Fruit fly (Drosophila melanogaster) whole organism, embryonic: ENCODE measurements around the gene CG32066.

Source experiments
- Ada2b ChIP-seq: fragments of 200-800 bp; sonication (Bioruptor generic); IDR thresholded peaks from 2 replicates; pipeline ENCODE4 v1.3.6; 2022; ENCODE audit warnings: missing biosample characterization, missing genetic modification characterization
- Asciz ChIP-seq: fragments of 200-800 bp; sonication (Bioruptor generic); optimal IDR thresholded peaks from 2 replicates; lab custom pipeline; 2017; ENCODE audit warnings: missing biosample characterization, mild to moderate bottlenecking, missing genetic modification characterization, missing genetic modification reagents
- Atf6 ChIP-seq: fragments of 200-800 bp; sonication (Bioruptor generic); IDR thresholded peaks from 2 replicates; pipeline ENCODE4 v1.3.6; 2022; ENCODE audit warnings: missing biosample characterization, missing genetic modification characterization
- CG10543 ChIP-seq: fragments of 200-800 bp; sonication (Bioruptor generic); optimal IDR thresholded peaks from 3 replicates; lab custom pipeline; 2017; ENCODE audit warnings: missing biosample characterization, mild to moderate bottlenecking, missing genetic modification characterization, moderate library complexity
- CG10959 ChIP-seq: fragments of 200-800 bp; sonication (Bioruptor generic); IDR thresholded peaks from 2 replicates; pipeline ENCODE4 v1.3.6; 2022; ENCODE audit warnings: missing biosample characterization, missing genetic modification characterization
- CG11085 ChIP-seq: fragments of 200-800 bp; sonication (Bioruptor generic); IDR thresholded peaks from 2 replicates; pipeline ENCODE4 v1.3.6; 2022; ENCODE audit warnings: missing biosample characterization, missing genetic modification characterization
- CG11723 ChIP-seq: fragments of 200-800 bp; sonication (Bioruptor generic); optimal IDR thresholded peaks from 2 replicates; lab custom pipeline; 2017; ENCODE audit warnings: missing biosample characterization, mild to moderate bottlenecking, missing genetic modification characterization
- CG12071 ChIP-seq: fragments of 200-800 bp; sonication (Bioruptor generic); optimal IDR thresholded peaks from 3 replicates; lab custom pipeline; 2018; ENCODE audit warnings: missing biosample characterization, mild to moderate bottlenecking, missing genetic modification characterization
- CG12659 ChIP-seq: fragments of 200-800 bp; sonication (Bioruptor generic); optimal IDR thresholded peaks from 3 replicates; lab custom pipeline; 2017; ENCODE audit warnings: mild to moderate bottlenecking, missing biosample characterization, missing genetic modification reagents, missing genetic modification characterization
- CG14441 ChIP-seq: fragments of 200-800 bp; sonication (Bioruptor generic); IDR thresholded peaks from 2 replicates; pipeline ENCODE4 v1.3.6; 2022; ENCODE audit warnings: missing biosample characterization, missing genetic modification characterization
- CG14667 ChIP-seq: fragments of 200-800 bp; sonication (Bioruptor generic); IDR thresholded peaks from 2 replicates; pipeline ENCODE4 v1.3.6; 2022; ENCODE audit warnings: missing biosample characterization, missing genetic modification characterization
- CG1529 ChIP-seq: fragments of 200-800 bp; sonication (Bioruptor generic); optimal IDR thresholded peaks from 3 replicates; lab custom pipeline; 2018; ENCODE audit warnings: missing biosample characterization, missing genetic modification characterization
- CG15514 ChIP-seq: fragments of 200-800 bp; sonication (Bioruptor generic); optimal IDR thresholded peaks from 3 replicates; lab custom pipeline; 2017; ENCODE audit warnings: missing biosample characterization, missing genetic modification characterization, mild to moderate bottlenecking, moderate library complexity, missing genetic modification reagents
- CG15696 ChIP-seq: fragments of 200-800 bp; sonication (Bioruptor generic); optimal IDR thresholded peaks from 2 replicates; lab custom pipeline; 2019; ENCODE audit warnings: missing biosample characterization, mild to moderate bottlenecking, missing genetic modification characterization, moderate library complexity
- CG1603 ChIP-seq: fragments of 200-800 bp; sonication (Bioruptor generic); optimal IDR thresholded peaks from 2 replicates; lab custom pipeline; 2019; ENCODE audit warnings: missing biosample characterization, mild to moderate bottlenecking, missing genetic modification characterization, moderate library complexity
- CG16863 ChIP-seq: fragments of 200-800 bp; sonication (Bioruptor generic); optimal IDR thresholded peaks from 3 replicates; lab custom pipeline; 2016; ENCODE audit warnings: missing biosample characterization, missing genetic modification characterization
- CG17568 ChIP-seq: fragments of 200-800 bp; sonication (Bioruptor generic); optimal IDR thresholded peaks from 2 replicates; lab custom pipeline; 2018; ENCODE audit warnings: missing biosample characterization, mild to moderate bottlenecking, missing genetic modification characterization, moderate library complexity
- CG18476 ChIP-seq: fragments of 200-800 bp; sonication (Bioruptor generic); optimal IDR thresholded peaks from 2 replicates; lab custom pipeline; 2016; ENCODE audit warnings: missing biosample characterization, mild to moderate bottlenecking, missing genetic modification characterization
- CG18619 ChIP-seq: fragments of 200-800 bp; sonication (Bioruptor generic); optimal IDR thresholded peaks from 3 replicates; lab custom pipeline; 2017; ENCODE audit warnings: missing biosample characterization, mild to moderate bottlenecking, missing genetic modification characterization
- CG2116 ChIP-seq: fragments of 200-800 bp; sonication (Bioruptor generic); optimal IDR thresholded peaks from 3 replicates; lab custom pipeline; 2018; ENCODE audit warnings: missing biosample characterization, mild to moderate bottlenecking, missing genetic modification characterization
- CG31388 ChIP-seq: fragments of 200-800 bp; sonication (Bioruptor generic); optimal IDR thresholded peaks from 2 replicates; lab custom pipeline; 2016; ENCODE audit warnings: missing biosample characterization, missing genetic modification characterization
- CG4707 ChIP-seq: fragments of 200-800 bp; sonication (Bioruptor generic); optimal IDR thresholded peaks from 2 replicates; lab custom pipeline; 2018; ENCODE audit warnings: missing biosample characterization, mild to moderate bottlenecking, missing genetic modification characterization, moderate library complexity
- CG6654 ChIP-seq: fragments of 200-800 bp; sonication (Bioruptor generic); optimal IDR thresholded peaks from 2 replicates; lab custom pipeline; 2017; ENCODE audit warnings: missing biosample characterization, mild to moderate bottlenecking, missing genetic modification characterization
- CG7556 ChIP-seq: fragments of 200-800 bp; sonication (Bioruptor generic); optimal IDR thresholded peaks from 2 replicates; lab custom pipeline; 2017; ENCODE audit warnings: missing biosample characterization, mild to moderate bottlenecking, missing genetic modification characterization
- CG8359 ChIP-seq: fragments of 200-800 bp; sonication (Bioruptor generic); optimal IDR thresholded peaks from 2 replicates; lab custom pipeline; 2017; ENCODE audit warnings: missing biosample characterization, mild to moderate bottlenecking, missing genetic modification characterization, borderline replicate concordance
- CG8765 ChIP-seq: fragments of 200-800 bp; sonication (Bioruptor generic); IDR thresholded peaks from 2 replicates; pipeline ENCODE4 v1.3.6; 2022; ENCODE audit warnings: missing biosample characterization, missing genetic modification characterization
- CG8924 ChIP-seq: fragments of 200-800 bp; optimal IDR thresholded peaks from 3 replicates; lab custom pipeline; 2019; ENCODE audit warnings: missing biosample characterization, mild to moderate bottlenecking, missing genetic modification characterization, moderate library complexity
- CG8944 ChIP-seq: fragments of 200-800 bp; sonication (Bioruptor generic); optimal IDR thresholded peaks from 3 replicates; lab custom pipeline; 2016; ENCODE audit warnings: missing biosample characterization, missing genetic modification characterization
- CG9727 ChIP-seq: fragments of 200-800 bp; sonication (Bioruptor generic); optimal IDR thresholded peaks from 3 replicates; lab custom pipeline; 2017; ENCODE audit warnings: missing biosample characterization, mild to moderate bottlenecking, missing genetic modification characterization
- Deaf1 ChIP-seq: fragments of 200-800 bp; optimal IDR thresholded peaks from 3 replicates; lab custom pipeline; 2019; ENCODE audit warnings: missing biosample characterization, mild to moderate bottlenecking, missing genetic modification characterization, moderate library complexity
- Dref ChIP-seq: fragments of 200-800 bp; sonication (Bioruptor generic); IDR thresholded peaks from 2 replicates; pipeline ENCODE4 v1.3.6; 2022; ENCODE audit warnings: missing biosample characterization, missing genetic modification characterization
- Elba2 ChIP-seq: fragments of 200-800 bp; sonication (Bioruptor generic); optimal IDR thresholded peaks from 3 replicates; lab custom pipeline; 2016; ENCODE audit warnings: missing biosample characterization, missing genetic modification characterization
- Fer3 ChIP-seq: fragments of 200-800 bp; sonication (Bioruptor generic); optimal IDR thresholded peaks from 2 replicates; lab custom pipeline; 2018; ENCODE audit warnings: missing biosample characterization, mild to moderate bottlenecking, missing genetic modification characterization, moderate library complexity
- Hand ChIP-seq: fragments of 200-800 bp; sonication (Bioruptor generic); optimal IDR thresholded peaks from 2 replicates; lab custom pipeline; 2017; ENCODE audit warnings: mild to moderate bottlenecking, missing biosample characterization, missing genetic modification reagents, missing genetic modification characterization
- Lim3 ChIP-seq: fragments of 200-800 bp; sonication (Bioruptor generic); IDR thresholded peaks from 2 replicates; pipeline ENCODE4 v1.3.6; 2022; ENCODE audit warnings: missing biosample characterization, missing genetic modification characterization
- NFAT ChIP-seq: fragments of 200-800 bp; sonication (Bioruptor generic); IDR thresholded peaks from 2 replicates; pipeline ENCODE4 v1.3.6; 2022; ENCODE audit warnings: missing biosample characterization, missing genetic modification characterization
- NfI ChIP-seq: fragments of 200-800 bp; sonication (Bioruptor generic); optimal IDR thresholded peaks from 3 replicates; lab custom pipeline; 2018; ENCODE audit warnings: missing biosample characterization, mild to moderate bottlenecking, missing genetic modification characterization, moderate library complexity
- Scr ChIP-seq: fragments of 200-800 bp; sonication (Bioruptor generic); IDR thresholded peaks from 2 replicates; pipeline ENCODE4 v1.3.6; 2022; ENCODE audit warnings: missing biosample characterization, missing genetic modification characterization; ENCODE audit not compliant: partially characterized antibody
- az2 ChIP-seq: fragments of 200-800 bp; sonication (Bioruptor generic); optimal IDR thresholded peaks from 3 replicates; lab custom pipeline; 2016; ENCODE audit warnings: missing biosample characterization, missing genetic modification characterization
- bab2 ChIP-seq: fragments of 200-800 bp; sonication (Bioruptor generic); optimal IDR thresholded peaks from 2 replicates; lab custom pipeline; 2016; ENCODE audit warnings: missing biosample characterization, missing genetic modification characterization
- chif ChIP-seq, 2 experiments: fragments of 200-800 bp; sonication (Bioruptor generic); optimal IDR thresholded peaks; 3 replicates each; lab custom pipeline; 2016; ENCODE audit warnings: missing biosample characterization in 2 of 2, missing genetic modification characterization in 2 of 2
- chn ChIP-seq: fragments of 200-800 bp; sonication (Bioruptor generic); optimal IDR thresholded peaks from 2 replicates; lab custom pipeline; 2016; ENCODE audit warnings: missing biosample characterization, missing genetic modification characterization
- crol ChIP-seq: fragments of 200-800 bp; sonication (Bioruptor generic); IDR thresholded peaks from 2 replicates; pipeline ENCODE4 v1.3.6; 2022; ENCODE audit warnings: missing biosample characterization, missing genetic modification characterization
- danr ChIP-seq: fragments of 200-800 bp; sonication (Bioruptor generic); IDR thresholded peaks from 2 replicates; pipeline ENCODE4 v1.3.6; 2022; ENCODE audit warnings: missing biosample characterization, missing genetic modification characterization
- fu2 ChIP-seq: fragments of 200-800 bp; sonication (Bioruptor generic); optimal IDR thresholded peaks from 2 replicates; lab custom pipeline; 2016; ENCODE audit warnings: missing biosample characterization, missing genetic modification characterization
- hbn ChIP-seq: fragments of 200-800 bp; sonication (Bioruptor generic); IDR thresholded peaks from 2 replicates; pipeline ENCODE4 v1.3.6; 2022; ENCODE audit warnings: missing biosample characterization, missing genetic modification characterization; ENCODE audit not compliant: partially characterized antibody
- lab ChIP-seq: fragments of 200-800 bp; sonication (Bioruptor generic); optimal IDR thresholded peaks from 3 replicates; lab custom pipeline; 2017; ENCODE audit warnings: missing biosample characterization, missing genetic modification characterization, mild to moderate bottlenecking, moderate library complexity, missing genetic modification reagents
- pho ChIP-seq: fragments of 200-800 bp; sonication (Bioruptor generic); optimal IDR thresholded peaks from 2 replicates; lab custom pipeline; 2016; ENCODE audit warnings: missing biosample characterization, missing genetic modification characterization
- seq ChIP-seq: fragments of 200-800 bp; sonication (Bioruptor generic); IDR thresholded peaks from 2 replicates; pipeline ENCODE4 v1.3.6; 2022; ENCODE audit warnings: missing biosample characterization, missing genetic modification characterization
- slbo ChIP-seq: fragments of 200-800 bp; sonication (Bioruptor generic); IDR thresholded peaks from 2 replicates; pipeline ENCODE4 v1.3.6; 2022; ENCODE audit warnings: missing biosample characterization, missing genetic modification characterization
- tll ChIP-seq, 2 experiments: fragments of 200-800 bp in 1 of 2; fragments of >200 bp in 1 of 2; sonication (Bioruptor generic) in 1 of 2; optimal IDR thresholded peaks; 2 replicates each; lab custom pipeline; 2017 to 2019; ENCODE audit warnings: missing biosample characterization in 2 of 2, missing genetic modification characterization in 2 of 2, mild to moderate bottlenecking in 1 of 2, moderate library complexity in 1 of 2

The CG32066 gene

DNA sequence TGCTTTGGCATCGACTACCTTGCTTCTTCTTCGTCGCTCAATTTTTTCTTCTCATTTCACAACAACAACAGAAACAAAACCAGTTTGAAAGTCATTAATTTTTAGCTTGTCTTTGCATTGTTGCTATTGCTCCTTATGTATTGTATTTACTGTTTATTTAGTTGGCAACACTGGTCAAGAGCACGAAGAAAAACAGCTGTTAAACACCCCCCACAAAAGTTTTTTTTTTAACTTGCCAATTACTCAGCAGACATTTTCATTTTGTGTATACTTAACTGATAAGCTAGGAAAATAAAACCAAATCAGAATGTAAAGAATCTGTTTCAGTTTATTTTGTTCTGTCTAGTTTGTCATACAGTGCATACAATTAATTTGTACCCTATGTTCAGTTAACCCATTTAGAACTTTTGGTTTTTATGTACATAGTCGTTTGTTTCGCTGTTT is 18.9 kb upstream of the CG32066 start (continued):
- TF ChIP-seq tll (GFP tag; optimal IDR thresholded peaks at IDR 0.05; lab: Kevin White, UChicago), result no peak
- no peak for TF ChIP-seq pho (GFP tag; lab: Kevin White, UChicago)
- no peak for TF ChIP-seq NFAT
- no peak for TF ChIP-seq CG1529 (GFP tag; lab: Kevin White, UChicago)
- no peak for TF ChIP-seq CG31388 (GFP tag; lab: Kevin White, UChicago)
- no peak for TF ChIP-seq az2
- TF ChIP-seq slbo (GFP tag; lab: Robert Waterston, UW), result 0 out of 2 replicates have a peak, but pooled peaks have one; percentile 12
- no peak for TF ChIP-seq CG2116 (GFP tag; lab: Kevin White, UChicago)
- TF ChIP-seq Dref (GFP tag; lab: Robert Waterston, UW), result no peak
- no peak; the same call in 1 of the 2 replicates for TF ChIP-seq Atf6 (GFP tag; lab: Robert Waterston, UW)
- TF ChIP-seq CG8944 (GFP tag; lab: Kevin White, UChicago), result no peak
- TF ChIP-seq seq (GFP tag; lab: Robert Waterston, UW), result peak; percentile 61
- TF ChIP-seq CG10543 (GFP tag; lab: Kevin White, UChicago), result peak; percentile 62
- peak; percentile 33; the same call in 1 of the 2 replicates for TF ChIP-seq Ada2b (GFP tag; lab: Robert Waterston, UW)
- no peak for TF ChIP-seq crol (GFP tag; lab: Robert Waterston, UW)
- no peak for TF ChIP-seq CG18476 (GFP tag; lab: Kevin White, UChicago)
- no peak for TF ChIP-seq danr
- peak; percentile 2 for TF ChIP-seq CG4707 (GFP tag; lab: Kevin White, UChicago)
- no peak for TF ChIP-seq CG11723 (GFP tag; lab: Kevin White, UChicago)
- TF ChIP-seq CG11085 (GFP tag; lab: Robert Waterston, UW), result no peak
- no peak for TF ChIP-seq Scr (GFP tag; lab: Robert Waterston, UW)
- no peak for TF ChIP-seq Elba2 (GFP tag; lab: Kevin White, UChicago)
- TF ChIP-seq CG14667 (GFP tag; lab: Robert Waterston, UW), result no peak
- no peak for TF ChIP-seq fu2 (GFP tag; lab: Kevin White, UChicago)
- no peak for TF ChIP-seq CG8765 (GFP tag; lab: Robert Waterston, UW)
- peak; percentile 40; the same call in 1 of the 2 replicates for TF ChIP-seq CG14441
- peak; percentile 2 for TF ChIP-seq CG16863
- no peak for TF ChIP-seq Fer3 (tag; lab: Kevin White, UChicago)
- TF ChIP-seq CG6654 (GFP tag; lab: Kevin White, UChicago), result no peak
- TF ChIP-seq hbn (GFP tag; lab: Robert Waterston, UW), result no peak
- TF ChIP-seq CG15696 (tag; lab: Kevin White, UChicago), result no peak
- no peak for TF ChIP-seq CG1603
- TF ChIP-seq bab2, result no peak
- TF ChIP-seq NfI, result no peak
- peak; percentile 38 for TF ChIP-seq Hand (GFP tag; lab: Kevin White, UChicago)
- no peak for TF ChIP-seq CG10959 (GFP tag; lab: Robert Waterston, UW)
- TF ChIP-seq CG8359 (GFP tag; lab: Kevin White, UChicago), result no peak
- peak; percentile 50 for TF ChIP-seq CG12659
- TF ChIP-seq CG15514 (GFP tag; lab: Kevin White, UChicago), result peak; percentile 6
- no peak for TF ChIP-seq CG8924 (tag; lab: Kevin White, UChicago)
- no peak for TF ChIP-seq Asciz (GFP tag; lab: Kevin White, UChicago)
- TF ChIP-seq Lim3, result no peak
- TF ChIP-seq CG12071, result peak; percentile 29
- no peak for TF ChIP-seq Deaf1 (tag; lab: Kevin White, UChicago)
- TF ChIP-seq lab (GFP tag; lab: Kevin White, UChicago), result peak; percentile 57
- TF ChIP-seq CG9727 (GFP tag; lab: Kevin White, UChicago), result peak; percentile 36
- TF ChIP-seq chn, result no peak
- peak; percentile 32 for TF ChIP-seq CG17568 (GFP tag; lab: Kevin White, UChicago)
- peak; percentile 20 for TF ChIP-seq CG18619 (GFP tag; lab: Kevin White, UChicago)
- peak in 1 of 2 experiments; percentile 51 for TF ChIP-seq chif (GFP tag; optimal IDR thresholded peaks at IDR 0.05; lab: Kevin White, UChicago)
- peak; percentile 35 for TF ChIP-seq CG7556 (GFP tag; lab: Kevin White, UChicago)
